Worm (Caenorhabditis elegans) whole organism, L4 larva: ENCODE measurements around the gene nasp-1.

Experiments
- D1046.2 ChIP-seq: fragments of 200-800 bp; sonication (Bioruptor generic); IDR thresholded peaks from 2 replicates; pipeline ENCODE4 v1.3.6; 2022; ENCODE audit warnings: missing genetic modification characterization, missing compliant biosample characterization
- F26F4.8 ChIP-seq: fragments of 200-800 bp; sonication (Bioruptor generic); conservative IDR thresholded peaks from 2 replicates; pipeline ENCODE4 v1.3.6; 2022; ENCODE audit warnings: missing genetic modification characterization, missing compliant biosample characterization
- F37D6.2 ChIP-seq: sonication (generic microtip); optimal IDR thresholded peaks from 2 replicates; lab custom pipeline; 2016; ENCODE audit warnings: mild to moderate bottlenecking, missing genetic modification characterization, missing compliant biosample characterization
- T20F7.1 ChIP-seq: fragments of 200-800 bp; sonication (Bioruptor generic); optimal IDR thresholded peaks from 2 replicates; lab custom pipeline; 2018; ENCODE audit warnings: mild to moderate bottlenecking, missing genetic modification characterization, missing compliant biosample characterization
- Y48G9A.11 ChIP-seq: fragments of 200-800 bp; sonication (Bioruptor generic); IDR thresholded peaks from 2 replicates; pipeline ENCODE4 v1.3.6; 2022; ENCODE audit warnings: missing genetic modification reagents, missing genetic modification characterization, missing compliant biosample characterization
- Y75B8A.6 ChIP-seq: fragments of 200-800 bp; sonication (Bioruptor generic); IDR thresholded peaks from 2 replicates; pipeline ENCODE4 v1.3.6; 2022; ENCODE audit warnings: missing genetic modification reagents, missing genetic modification characterization, missing compliant biosample characterization
- aly-2 ChIP-seq: sonication (generic microtip); optimal IDR thresholded peaks from 2 replicates; lab custom pipeline; 2018; ENCODE audit warnings: missing biosample characterization, missing genetic modification characterization
- arid-1 ChIP-seq: fragments of 200-800 bp; sonication (Bioruptor generic); conservative IDR thresholded peaks from 2 replicates; pipeline ENCODE4 v1.3.6; 2022; ENCODE audit warnings: missing genetic modification reagents, missing genetic modification characterization, missing compliant biosample characterization
- ceh-28 ChIP-seq: fragments of 150-350 bp; optimal IDR thresholded peaks from 2 replicates; lab custom pipeline; 2014; ENCODE audit warnings: missing biosample characterization, missing genetic modification reagents, missing genetic modification characterization
- ceh-82 ChIP-seq: sonication (generic microtip); optimal IDR thresholded peaks from 2 replicates; lab custom pipeline; 2017; ENCODE audit warnings: missing biosample characterization, missing genetic modification characterization
- ces-1 ChIP-seq: fragments of 150-350 bp; sonication (generic microtip); optimal IDR thresholded peaks from 4 replicates; lab custom pipeline; 2014; ENCODE audit warnings: missing biosample characterization, missing genetic modification reagents, missing genetic modification characterization
- dmd-8 ChIP-seq: fragments of 200-800 bp; sonication (Bioruptor generic); IDR thresholded peaks from 2 replicates; pipeline ENCODE4 v1.3.6; 2022; ENCODE audit warnings: missing genetic modification characterization, missing compliant biosample characterization
- dmd-9 ChIP-seq: fragments of 200-800 bp; sonication (Bioruptor generic); IDR thresholded peaks from 2 replicates; pipeline ENCODE4 v1.3.6; 2022; ENCODE audit warnings: missing genetic modification reagents, missing genetic modification characterization, missing compliant biosample characterization
- duxl-1 ChIP-seq: sonication (generic microtip); optimal IDR thresholded peaks from 2 replicates; lab custom pipeline; 2016; ENCODE audit warnings: mild to moderate bottlenecking, missing genetic modification characterization, moderate library complexity, missing compliant biosample characterization; ENCODE audit not compliant: poor library complexity
- egl-27 ChIP-seq: sonication (generic microtip); optimal IDR thresholded peaks from 3 replicates; lab custom pipeline; 2017; ENCODE audit warnings: missing biosample characterization, missing genetic modification reagents, missing genetic modification characterization
- fkh-10 ChIP-seq: fragments of 150-350 bp; optimal IDR thresholded peaks from 2 replicates; lab custom pipeline; 2014; ENCODE audit warnings: missing biosample characterization, missing genetic modification reagents, missing genetic modification characterization
- fos-1 ChIP-seq: fragments of 150-350 bp; optimal IDR thresholded peaks from 2 replicates; lab custom pipeline; 2014; ENCODE audit warnings: missing biosample characterization, missing genetic modification characterization
- gei-8 ChIP-seq: fragments of 200-800 bp; sonication (Bioruptor generic); optimal IDR thresholded peaks from 2 replicates; lab custom pipeline; 2018; ENCODE audit warnings: mild to moderate bottlenecking, missing genetic modification characterization, missing compliant biosample characterization
- hlh-11 ChIP-seq: fragments of 200-800 bp; sonication (Bioruptor generic); optimal IDR thresholded peaks from 2 replicates; lab custom pipeline; 2018; ENCODE audit warnings: mild to moderate bottlenecking, missing genetic modification characterization, missing compliant biosample characterization
- hmg-1.1 ChIP-seq: fragments of 200-800 bp; sonication (Bioruptor generic); IDR thresholded peaks from 2 replicates; pipeline ENCODE4 v1.3.6; 2022; ENCODE audit warnings: missing genetic modification reagents, missing genetic modification characterization, missing compliant biosample characterization
- jun-1 ChIP-seq: fragments of 150-350 bp; optimal IDR thresholded peaks from 2 replicates; lab custom pipeline; 2014; ENCODE audit warnings: missing biosample characterization, missing genetic modification reagents, missing genetic modification characterization
- lin-13 ChIP-seq: fragments of 150-350 bp; optimal IDR thresholded peaks from 2 replicates; lab custom pipeline; 2014; ENCODE audit warnings: missing biosample characterization, missing genetic modification reagents, missing genetic modification characterization
- lin-15B ChIP-seq: fragments of 150-350 bp; sonication (generic microtip); optimal IDR thresholded peaks from 3 replicates; lab custom pipeline; 2014; ENCODE audit warnings: missing biosample characterization, missing genetic modification characterization
- lin-29 ChIP-seq: fragments of 200-800 bp; sonication (Bioruptor generic); IDR thresholded peaks from 2 replicates; pipeline ENCODE4 v1.3.6; 2022; ENCODE audit warnings: missing genetic modification reagents, missing genetic modification characterization, missing compliant biosample characterization
- lin-39 ChIP-seq: fragments of 150-350 bp; optimal IDR thresholded peaks from 2 replicates; lab custom pipeline; 2014; ENCODE audit warnings: missing biosample characterization, missing genetic modification reagents, missing genetic modification characterization
- lir-3 ChIP-seq: sonication (generic microtip); optimal IDR thresholded peaks from 2 replicates; lab custom pipeline; 2016; ENCODE audit warnings: mild to moderate bottlenecking, missing genetic modification characterization, missing compliant biosample characterization
- madf-9 ChIP-seq: fragments of 200-800 bp; sonication (Bioruptor generic); conservative IDR thresholded peaks from 2 replicates; pipeline ENCODE4 v1.3.6; 2022; ENCODE audit warnings: missing genetic modification reagents, missing genetic modification characterization, missing compliant biosample characterization
- mdl-1 ChIP-seq, 2 experiments: fragments of 150-350 bp in 1 of 2; sonication (generic microtip) in 1 of 2; optimal IDR thresholded peaks; 2 replicates each; lab custom pipeline; 2014 to 2017; ENCODE audit warnings: missing biosample characterization in 2 of 2, missing genetic modification characterization in 2 of 2
- mdt-29 ChIP-seq: fragments of 200-800 bp; sonication (Bioruptor generic); IDR thresholded peaks from 2 replicates; pipeline ENCODE4 v1.3.6; 2022; ENCODE audit warnings: missing genetic modification reagents, missing genetic modification characterization, missing compliant biosample characterization
- mxl-2 ChIP-seq: fragments of 200-800 bp; sonication (Bioruptor generic); conservative IDR thresholded peaks from 2 replicates; pipeline ENCODE4 v1.3.6; 2022; ENCODE audit warnings: missing genetic modification reagents, missing genetic modification characterization, missing compliant biosample characterization
- nhr-102 ChIP-seq: sonication (generic microtip); optimal IDR thresholded peaks from 2 replicates; lab custom pipeline; 2016; ENCODE audit warnings: mild to moderate bottlenecking, missing genetic modification characterization, moderate library complexity, missing compliant biosample characterization
- nhr-111 ChIP-seq: fragments of 200-800 bp; sonication (Bioruptor generic); optimal IDR thresholded peaks from 2 replicates; lab custom pipeline; 2018; ENCODE audit warnings: mild to moderate bottlenecking, missing genetic modification characterization, missing compliant biosample characterization
- nhr-42 ChIP-seq: fragments of 200-800 bp; sonication (Bioruptor generic); IDR thresholded peaks from 2 replicates; pipeline ENCODE4 v1.3.6; 2022; ENCODE audit warnings: missing genetic modification characterization, missing compliant biosample characterization
- nhr-76 ChIP-seq: fragments of 150-350 bp; optimal IDR thresholded peaks from 2 replicates; lab custom pipeline; 2014; ENCODE audit warnings: missing biosample characterization, missing genetic modification characterization
- nhr-77 ChIP-seq: fragments of 150-350 bp; optimal IDR thresholded peaks from 2 replicates; lab custom pipeline; 2014; ENCODE audit warnings: missing biosample characterization, missing genetic modification characterization
- pha-4 ChIP-seq, 2 experiments: fragments of 150-350 bp in 1 of 2; fragments of 200-800 bp in 1 of 2; sonication (Bioruptor generic) in 1 of 2; IDR thresholded peaks in 1 of 2; optimal IDR thresholded peaks in 1 of 2; 2 replicates each; pipeline versions ENCODE4 v1.3.6 to Lab custom; 2014 to 2022; ENCODE audit warnings: missing genetic modification characterization in 2 of 2, missing genetic modification reagents in 2 of 2, missing biosample characterization in 1 of 2, missing compliant biosample characterization in 1 of 2
- php-3 ChIP-seq: fragments of 200-800 bp; sonication (Bioruptor generic); IDR thresholded peaks from 2 replicates; pipeline ENCODE4 v1.3.6; 2022; ENCODE audit warnings: missing genetic modification reagents, missing genetic modification characterization, missing compliant biosample characterization
- rbr-2 ChIP-seq: sonication (generic microtip); optimal IDR thresholded peaks from 2 replicates; lab custom pipeline; 2016; ENCODE audit warnings: missing genotype, missing genetic modification characterization, missing compliant biosample characterization
- skn-1 ChIP-seq: fragments of 150-350 bp; optimal IDR thresholded peaks from 2 replicates; lab custom pipeline; 2014; ENCODE audit warnings: missing biosample characterization, missing genetic modification characterization
- snpc-1.2 ChIP-seq: fragments of 200-800 bp; sonication (Bioruptor generic); IDR thresholded peaks from 2 replicates; pipeline ENCODE4 v1.3.6; 2022; ENCODE audit warnings: missing genetic modification reagents, missing genetic modification characterization, missing compliant biosample characterization
- spr-3 ChIP-seq: fragments of 200-800 bp; sonication (Bioruptor generic); optimal IDR thresholded peaks from 2 replicates; lab custom pipeline; 2018; ENCODE audit warnings: mild to moderate bottlenecking, missing genetic modification characterization, missing compliant biosample characterization
- tag-97 ChIP-seq: fragments of 200-800 bp; sonication (Bioruptor generic); IDR thresholded peaks from 2 replicates; pipeline ENCODE4 v1.3.6; 2022; ENCODE audit warnings: missing genetic modification characterization, missing compliant biosample characterization
- tra-1 ChIP-seq: fragments of 200-800 bp; sonication (Bioruptor generic); IDR thresholded peaks from 2 replicates; pipeline ENCODE4 v1.3.6; 2022; ENCODE audit warnings: missing genetic modification reagents, missing genetic modification characterization, missing compliant biosample characterization
- unc-130 ChIP-seq: sonication (generic microtip); optimal IDR thresholded peaks from 2 replicates; lab custom pipeline; 2016; ENCODE audit warnings: missing genetic modification reagents, missing genetic modification characterization, missing compliant biosample characterization
- unc-39 ChIP-seq: sonication (generic microtip); optimal IDR thresholded peaks from 2 replicates; lab custom pipeline; 2017; ENCODE audit warnings: missing biosample characterization, missing genetic modification characterization
- vab-7 ChIP-seq: fragments of 200-800 bp; sonication (Bioruptor generic); IDR thresholded peaks from 2 replicates; pipeline ENCODE4 v1.3.6; 2022; ENCODE audit warnings: missing genetic modification reagents, missing genetic modification characterization, missing compliant biosample characterization
- zag-1 ChIP-seq: fragments of 150-350 bp; optimal IDR thresholded peaks from 2 replicates; lab custom pipeline; 2014; ENCODE audit warnings: missing biosample characterization, missing genetic modification characterization
- zip-11 ChIP-seq: fragments of 200-800 bp; sonication (Bioruptor generic); IDR thresholded peaks from 2 replicates; pipeline ENCODE4 v1.3.6; 2022; ENCODE audit warnings: missing genetic modification characterization, missing compliant biosample characterization
- ztf-11 ChIP-seq: fragments of 150-350 bp; optimal IDR thresholded peaks from 2 replicates; lab custom pipeline; 2014; ENCODE audit warnings: missing biosample characterization, missing genetic modification characterization

The nasp-1 gene

DNA sequence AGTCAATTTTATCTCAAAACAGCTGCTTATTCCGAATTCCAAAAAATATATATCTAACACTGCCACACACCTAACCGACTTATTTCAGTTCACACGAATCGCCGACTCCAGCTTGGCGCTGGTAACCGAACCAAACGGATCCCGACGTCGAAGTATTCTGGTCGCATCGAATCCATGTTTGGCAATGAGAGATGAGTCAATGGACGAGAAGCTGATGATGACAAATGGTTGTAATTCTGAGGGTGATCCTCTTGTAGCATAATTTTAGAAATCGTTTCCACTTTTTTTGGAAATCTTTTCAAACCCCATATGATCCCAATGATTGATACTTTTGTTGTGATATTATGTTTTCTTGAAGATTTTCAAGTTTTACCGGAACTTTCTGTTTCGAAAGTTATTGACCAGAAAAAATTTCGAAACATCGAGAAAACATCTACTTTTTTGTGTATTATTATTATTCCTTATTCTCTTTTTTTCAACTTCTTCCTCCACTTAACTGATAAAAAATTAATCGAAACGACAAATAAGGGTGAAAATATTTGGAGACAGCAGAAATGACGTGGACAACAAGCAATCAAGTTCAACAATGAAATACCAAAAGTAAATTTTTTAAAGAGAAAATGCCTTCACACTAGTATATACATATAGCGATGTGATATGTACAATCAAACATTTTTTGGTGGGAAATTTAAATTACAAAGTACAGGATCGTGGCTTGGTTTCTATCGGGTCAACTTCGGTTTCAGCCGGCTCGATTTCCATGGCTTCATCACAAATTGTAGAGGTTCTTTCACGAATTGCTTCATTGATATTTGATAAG lies 43.7 kb downstream of the nasp-1 start:
- TF ChIP-seq F26F4.8 (GFP tag; lab: Robert Waterston, UW), result 0 out of 2 replicates have a peak, but pooled peaks have one; percentile 40
- TF ChIP-seq hlh-11 (tag; lab: Kevin White, UChicago), result peak; percentile 66
- TF ChIP-seq php-3 (GFP tag; lab: Robert Waterston, UW), result peak; percentile 86
- no peak for TF ChIP-seq Y48G9A.11 (GFP tag; lab: Robert Waterston, UW)
- TF ChIP-seq F37D6.2 (tag; lab: Kevin White, UChicago), result no peak
- no peak for TF ChIP-seq vab-7 (GFP tag; lab: Robert Waterston, UW)
- peak; percentile 59 for TF ChIP-seq T20F7.1
- peak; percentile 56; the same call in 1 of the 2 replicates for TF ChIP-seq madf-9 (GFP tag; lab: Robert Waterston, UW)
- 0 out of 2 replicates have a peak, but pooled peaks have one; percentile 46 for TF ChIP-seq mxl-2 (GFP tag; lab: Robert Waterston, UW)
- no peak for TF ChIP-seq zip-11 (GFP tag; lab: Robert Waterston, UW)
- no peak; the same call in 1 of the 2 replicates for TF ChIP-seq pha-4 (GFP tag; IDR thresholded peaks at IDR 0.05; lab: Robert Waterston, UW)
- no peak for TF ChIP-seq pha-4 (tag; optimal IDR thresholded peaks at IDR 0.05; lab: Kevin White, UChicago)
- TF ChIP-seq nhr-102, result peak; percentile 88
- no peak for TF ChIP-seq lin-29 (GFP tag; lab: Robert Waterston, UW)
- peak; percentile 43 for TF ChIP-seq jun-1 (tag; lab: Kevin White, UChicago)
- no peak for TF ChIP-seq lin-39 (tag; lab: Kevin White, UChicago)
- peak; percentile 66; the same call in 1 of the 2 replicates for TF ChIP-seq tra-1 (GFP tag; lab: Robert Waterston, UW)
- 0 out of 2 replicates have a peak, but pooled peaks have one; percentile 31 for TF ChIP-seq snpc-1.2 (GFP tag; lab: Robert Waterston, UW)
- TF ChIP-seq unc-130 (GFP tag; lab: Kevin White, UChicago), result no peak
- no peak for TF ChIP-seq skn-1 (tag; lab: Kevin White, UChicago)
- no peak for TF ChIP-seq ceh-82 (tag; lab: Kevin White, UChicago)
- 0 out of 2 replicates have a peak, but pooled peaks have one; percentile 28 for TF ChIP-seq D1046.2 (GFP tag; lab: Robert Waterston, UW)
- peak; percentile 98 for TF ChIP-seq nhr-77 (tag; lab: Kevin White, UChicago)
- TF ChIP-seq arid-1 (GFP tag; lab: Robert Waterston, UW), result peak; percentile 77; the same call in 1 of the 2 replicates
- TF ChIP-seq nhr-42 (GFP tag; lab: Robert Waterston, UW), result no peak
- TF ChIP-seq dmd-8 (GFP tag; lab: Robert Waterston, UW), result no peak
- TF ChIP-seq unc-39 (tag; lab: Kevin White, UChicago), result no peak
- 0 out of 2 replicates have a peak, but pooled peaks have one; percentile 11 for TF ChIP-seq mdt-29 (GFP tag; lab: Robert Waterston, UW)
- TF ChIP-seq nhr-111, result no peak
- TF ChIP-seq mdl-1 (tag; optimal IDR thresholded peaks at IDR 0.05; lab: Kevin White, UChicago), result no peak
- no peak for TF ChIP-seq ces-1
- TF ChIP-seq gei-8 (GFP tag; lab: Kevin White, UChicago), result peak; percentile 36
- TF ChIP-seq rbr-2 (tag; lab: Kevin White, UChicago), result no peak
- TF ChIP-seq tag-97 (GFP tag; lab: Robert Waterston, UW), result no peak
- TF ChIP-seq ceh-28 (tag; lab: Kevin White, UChicago), result no peak
- TF ChIP-seq aly-2 (tag; lab: Kevin White, UChicago), result no peak
- TF ChIP-seq spr-3 (GFP tag; lab: Kevin White, UChicago), result no peak
- TF ChIP-seq fkh-10 (GFP tag; lab: Kevin White, UChicago), result no peak
- no peak for TF ChIP-seq lin-13 (GFP tag; lab: Kevin White, UChicago)
- no peak for TF ChIP-seq nhr-76 (tag; lab: Kevin White, UChicago)
- no peak for TF ChIP-seq hmg-1.1 (GFP tag; lab: Robert Waterston, UW)
- no peak for TF ChIP-seq ztf-11 (tag; lab: Kevin White, UChicago)
- peak; percentile 23; the same call in 1 of the 2 replicates for TF ChIP-seq Y75B8A.6 (GFP tag; lab: Robert Waterston, UW)
- TF ChIP-seq fos-1, result peak; percentile 17
- no peak for TF ChIP-seq egl-27 (tag; lab: Kevin White, UChicago)
- no peak for TF ChIP-seq duxl-1 (tag; lab: Kevin White, UChicago)
- no peak for TF ChIP-seq zag-1 (tag; lab: Kevin White, UChicago)
- TF ChIP-seq lin-15B (tag; lab: Kevin White, UChicago), result no peak
- no peak for TF ChIP-seq dmd-9 (GFP tag; lab: Robert Waterston, UW)
- TF ChIP-seq lir-3, result no peak
